Worm (Caenorhabditis elegans) whole organism, L4 larva: Measurements from ENCODE around the gene F20D6.15.

Experiments used
- D1046.2 ChIP-seq: fragments of 200-800 bp; sonication (Bioruptor generic); IDR thresholded peaks from 2 replicates; pipeline ENCODE4 v1.3.6; 2022; ENCODE audit warnings: missing genetic modification characterization, missing compliant biosample characterization
- F10B5.3 ChIP-seq: sonication (generic microtip); optimal IDR thresholded peaks from 2 replicates; lab custom pipeline; 2016; ENCODE audit warnings: mild to moderate bottlenecking, missing genetic modification characterization, missing compliant biosample characterization
- R02D3.7 ChIP-seq: fragments of 150-350 bp; sonication (generic microtip); optimal IDR thresholded peaks from 3 replicates; lab custom pipeline; 2014; ENCODE audit warnings: missing biosample characterization, missing genetic modification characterization
- T20F7.1 ChIP-seq: fragments of 200-800 bp; sonication (Bioruptor generic); optimal IDR thresholded peaks from 2 replicates; lab custom pipeline; 2018; ENCODE audit warnings: mild to moderate bottlenecking, missing genetic modification characterization, missing compliant biosample characterization
- Y75B8A.6 ChIP-seq: fragments of 200-800 bp; sonication (Bioruptor generic); IDR thresholded peaks from 2 replicates; pipeline ENCODE4 v1.3.6; 2022; ENCODE audit warnings: missing genetic modification reagents, missing genetic modification characterization, missing compliant biosample characterization
- ZK546.5 ChIP-seq, 2 experiments: sonication (generic microtip); optimal IDR thresholded peaks; 2 replicates each; lab custom pipeline; 2017; ENCODE audit warnings: missing biosample characterization in 2 of 2, missing genetic modification characterization in 2 of 2
- aha-1 ChIP-seq: fragments of 150-350 bp; peaks from one replicate; lab custom pipeline; 2014; ENCODE audit warnings: missing biosample characterization, missing genetic modification characterization
- ceh-44 ChIP-seq: fragments of 200-800 bp; sonication (Bioruptor generic); IDR thresholded peaks from 2 replicates; pipeline ENCODE4 v1.3.6; 2022; ENCODE audit warnings: missing genetic modification reagents, missing genetic modification characterization, missing compliant biosample characterization
- daf-16 ChIP-seq, 3 experiments: sonication (generic microtip); optimal IDR thresholded peaks; 2 replicates each; lab custom pipeline; 2016 to 2017; ENCODE audit warnings: missing genetic modification characterization in 3 of 3, missing genetic modification reagents in 3 of 3, mild to moderate bottlenecking in 2 of 3, missing compliant biosample characterization in 2 of 3, missing biosample characterization in 1 of 3, moderate library complexity in 1 of 3
- daf-19 ChIP-seq: fragments of 200-800 bp; sonication (Bioruptor generic); conservative IDR thresholded peaks from 2 replicates; pipeline ENCODE4 v1.3.6; 2022; ENCODE audit warnings: missing genetic modification characterization, missing compliant biosample characterization
- daf-8 ChIP-seq: fragments of 200-800 bp; sonication (Bioruptor generic); IDR thresholded peaks from 2 replicates; pipeline ENCODE4 v1.3.6; 2022; ENCODE audit warnings: missing genetic modification characterization, missing compliant biosample characterization
- dmd-8 ChIP-seq: fragments of 200-800 bp; sonication (Bioruptor generic); IDR thresholded peaks from 2 replicates; pipeline ENCODE4 v1.3.6; 2022; ENCODE audit warnings: missing genetic modification characterization, missing compliant biosample characterization
- duxl-1 ChIP-seq: sonication (generic microtip); optimal IDR thresholded peaks from 2 replicates; lab custom pipeline; 2016; ENCODE audit warnings: mild to moderate bottlenecking, missing genetic modification characterization, moderate library complexity, missing compliant biosample characterization; ENCODE audit not compliant: poor library complexity
- egl-27 ChIP-seq: sonication (generic microtip); optimal IDR thresholded peaks from 3 replicates; lab custom pipeline; 2017; ENCODE audit warnings: missing biosample characterization, missing genetic modification reagents, missing genetic modification characterization
- fos-1 ChIP-seq: fragments of 150-350 bp; optimal IDR thresholded peaks from 2 replicates; lab custom pipeline; 2014; ENCODE audit warnings: missing biosample characterization, missing genetic modification characterization
- hif-1 ChIP-seq, 2 experiments: sonication (generic microtip); optimal IDR thresholded peaks; 2 replicates each; lab custom pipeline; 2016 to 2017; ENCODE audit warnings: missing compliant biosample characterization in 2 of 2, missing genetic modification characterization in 2 of 2, missing genetic modification reagents in 2 of 2, missing genotype in 2 of 2, mild to moderate bottlenecking in 1 of 2
- hlh-11 ChIP-seq: fragments of 200-800 bp; sonication (Bioruptor generic); optimal IDR thresholded peaks from 2 replicates; lab custom pipeline; 2018; ENCODE audit warnings: mild to moderate bottlenecking, missing genetic modification characterization, missing compliant biosample characterization
- hlh-30 ChIP-seq: sonication (generic microtip); optimal IDR thresholded peaks from 2 replicates; lab custom pipeline; 2017; ENCODE audit warnings: antibody characterized with exemption, mild to moderate bottlenecking, missing genetic modification characterization, missing compliant biosample characterization; ENCODE audit not compliant: insufficient read depth
- hmg-1.1 ChIP-seq: fragments of 200-800 bp; sonication (Bioruptor generic); IDR thresholded peaks from 2 replicates; pipeline ENCODE4 v1.3.6; 2022; ENCODE audit warnings: missing genetic modification reagents, missing genetic modification characterization, missing compliant biosample characterization
- jun-1 ChIP-seq: fragments of 150-350 bp; optimal IDR thresholded peaks from 2 replicates; lab custom pipeline; 2014; ENCODE audit warnings: missing biosample characterization, missing genetic modification reagents, missing genetic modification characterization
- lin-13 ChIP-seq: fragments of 150-350 bp; optimal IDR thresholded peaks from 2 replicates; lab custom pipeline; 2014; ENCODE audit warnings: missing biosample characterization, missing genetic modification reagents, missing genetic modification characterization
- lin-15B ChIP-seq: fragments of 150-350 bp; sonication (generic microtip); optimal IDR thresholded peaks from 3 replicates; lab custom pipeline; 2014; ENCODE audit warnings: missing biosample characterization, missing genetic modification characterization
- lin-29 ChIP-seq: fragments of 200-800 bp; sonication (Bioruptor generic); IDR thresholded peaks from 2 replicates; pipeline ENCODE4 v1.3.6; 2022; ENCODE audit warnings: missing genetic modification reagents, missing genetic modification characterization, missing compliant biosample characterization
- lin-38 ChIP-seq: fragments of 200-800 bp; sonication (Bioruptor generic); IDR thresholded peaks from 2 replicates; pipeline ENCODE4 v1.3.6; 2022; ENCODE audit warnings: missing genetic modification reagents, missing genetic modification characterization, missing compliant biosample characterization
- lin-39 ChIP-seq: fragments of 150-350 bp; optimal IDR thresholded peaks from 2 replicates; lab custom pipeline; 2014; ENCODE audit warnings: missing biosample characterization, missing genetic modification reagents, missing genetic modification characterization
- madf-9 ChIP-seq: fragments of 200-800 bp; sonication (Bioruptor generic); conservative IDR thresholded peaks from 2 replicates; pipeline ENCODE4 v1.3.6; 2022; ENCODE audit warnings: missing genetic modification reagents, missing genetic modification characterization, missing compliant biosample characterization
- mdl-1 ChIP-seq, 2 experiments: fragments of 150-350 bp in 1 of 2; sonication (generic microtip) in 1 of 2; optimal IDR thresholded peaks; 2 replicates each; lab custom pipeline; 2014 to 2017; ENCODE audit warnings: missing biosample characterization in 2 of 2, missing genetic modification characterization in 2 of 2
- nhr-10 ChIP-seq: fragments of 150-350 bp; optimal IDR thresholded peaks from 2 replicates; lab custom pipeline; 2014; ENCODE audit warnings: missing biosample characterization, missing genetic modification characterization
- nhr-28 ChIP-seq: fragments of 150-350 bp; optimal IDR thresholded peaks from 2 replicates; lab custom pipeline; 2014; ENCODE audit warnings: missing biosample characterization, missing genetic modification characterization
- nhr-41 ChIP-seq: fragments of 200-800 bp; sonication (Bioruptor generic); IDR thresholded peaks from 2 replicates; pipeline ENCODE4 v1.3.6; 2022; ENCODE audit warnings: missing genetic modification reagents, missing genetic modification characterization, missing compliant biosample characterization
- rbr-2 ChIP-seq: sonication (generic microtip); optimal IDR thresholded peaks from 2 replicates; lab custom pipeline; 2016; ENCODE audit warnings: missing genotype, missing genetic modification characterization, missing compliant biosample characterization
- saeg-2 ChIP-seq: fragments of 200-800 bp; sonication (Bioruptor generic); IDR thresholded peaks from 2 replicates; pipeline ENCODE4 v1.3.6; 2022; ENCODE audit warnings: missing genetic modification reagents, missing genetic modification characterization, missing compliant biosample characterization
- snpc-1.2 ChIP-seq: fragments of 200-800 bp; sonication (Bioruptor generic); IDR thresholded peaks from 2 replicates; pipeline ENCODE4 v1.3.6; 2022; ENCODE audit warnings: missing genetic modification reagents, missing genetic modification characterization, missing compliant biosample characterization
- spr-3 ChIP-seq: fragments of 200-800 bp; sonication (Bioruptor generic); optimal IDR thresholded peaks from 2 replicates; lab custom pipeline; 2018; ENCODE audit warnings: mild to moderate bottlenecking, missing genetic modification characterization, missing compliant biosample characterization
- tag-97 ChIP-seq: fragments of 200-800 bp; sonication (Bioruptor generic); IDR thresholded peaks from 2 replicates; pipeline ENCODE4 v1.3.6; 2022; ENCODE audit warnings: missing genetic modification characterization, missing compliant biosample characterization
- unc-39 ChIP-seq: sonication (generic microtip); optimal IDR thresholded peaks from 2 replicates; lab custom pipeline; 2017; ENCODE audit warnings: missing biosample characterization, missing genetic modification characterization
- unc-62 ChIP-seq, 3 experiments: fragments of 150-350 bp in 1 of 3; sonication (generic microtip); optimal IDR thresholded peaks in 2 of 3; peaks in 1 of 3; 1 replicate in 1 of 3; 2 replicates in 2 of 3; lab custom pipeline; 2014 to 2017; ENCODE audit warnings: missing biosample characterization in 3 of 3, missing genetic modification characterization in 3 of 3, missing genetic modification reagents in 3 of 3, missing genotype in 1 of 3
- vab-7 ChIP-seq: fragments of 200-800 bp; sonication (Bioruptor generic); IDR thresholded peaks from 2 replicates; pipeline ENCODE4 v1.3.6; 2022; ENCODE audit warnings: missing genetic modification reagents, missing genetic modification characterization, missing compliant biosample characterization
- zip-2 ChIP-seq: fragments of 150-350 bp; optimal IDR thresholded peaks from 2 replicates; lab custom pipeline; 2014; ENCODE audit warnings: missing biosample characterization, missing genetic modification characterization
- ztf-11 ChIP-seq: fragments of 150-350 bp; optimal IDR thresholded peaks from 2 replicates; lab custom pipeline; 2014; ENCODE audit warnings: missing biosample characterization, missing genetic modification characterization

Gene F20D6.15

ce11 chrV:8228712-8229119, 40.4 kb upstream of the F20D6.15 start (continued):
- no peak for TF ChIP-seq D1046.2
- no peak for TF ChIP-seq lin-39 (tag; lab: Kevin White, UChicago)
- no peak for TF ChIP-seq egl-27 (tag; lab: Kevin White, UChicago)
- TF ChIP-seq duxl-1 (tag; lab: Kevin White, UChicago): peak; percentile 92
- peak; percentile 78 for TF ChIP-seq lin-13 (GFP tag; lab: Kevin White, UChicago)
- TF ChIP-seq hmg-1.1: peak; percentile 88
- TF ChIP-seq daf-8 (GFP tag; lab: Robert Waterston, UW): no peak
- TF ChIP-seq nhr-41: 0 out of 2 replicates have a peak, but pooled peaks have one; percentile 8
- TF ChIP-seq hif-1 (tag; optimal IDR thresholded peaks at IDR 0.05; lab: Kevin White, UChicago): peak; percentile 12 to 30
- TF ChIP-seq aha-1 (tag; lab: Kevin White, UChicago): no peak
- 0 out of 2 replicates have a peak, but pooled peaks have one; percentile 47 for TF ChIP-seq saeg-2 (GFP tag; lab: Robert Waterston, UW)
- TF ChIP-seq fos-1: no peak
- peak; percentile 68 for TF ChIP-seq spr-3 (GFP tag; lab: Kevin White, UChicago)
- 0 out of 2 replicates have a peak, but pooled peaks have one; percentile 29 for TF ChIP-seq vab-7 (GFP tag; lab: Robert Waterston, UW)
- peak; percentile 83 for TF ChIP-seq hlh-11 (tag; lab: Kevin White, UChicago)
- peak; percentile 80 for TF ChIP-seq hlh-30 (tag; lab: Kevin White, UChicago)
- no peak for TF ChIP-seq Y75B8A.6
- TF ChIP-seq rbr-2: peak; percentile 83
- TF ChIP-seq unc-62 (GFP tag; optimal IDR thresholded peaks at IDR 0.05 in 1 of 2; lab: Kevin White, UChicago): peak in 1 of 2 experiments; percentile 90
- no peak for TF ChIP-seq unc-62 (tag; optimal IDR thresholded peaks at IDR 0.05; lab: Kevin White, UChicago)
- peak; percentile 16 for TF ChIP-seq nhr-10 (tag; lab: Kevin White, UChicago)
- TF ChIP-seq zip-2 (tag; lab: Kevin White, UChicago): no peak
- peak; percentile 71; the same call in 1 of the 2 replicates for TF ChIP-seq daf-19 (GFP tag; lab: Robert Waterston, UW)
- TF ChIP-seq unc-39: no peak
- peak; percentile 25; the same call in 1 of the 2 replicates for TF ChIP-seq lin-29 (GFP tag; lab: Robert Waterston, UW)
- no peak for TF ChIP-seq tag-97 (GFP tag; lab: Robert Waterston, UW)
- TF ChIP-seq ceh-44 (GFP tag; lab: Robert Waterston, UW): peak; percentile 93
- TF ChIP-seq R02D3.7 (tag; lab: Kevin White, UChicago): no peak
- no peak for TF ChIP-seq dmd-8 (GFP tag; lab: Robert Waterston, UW)
- TF ChIP-seq daf-16 (GFP tag; optimal IDR thresholded peaks at IDR 0.05; lab: Kevin White, UChicago): peak; percentile 65 to 88
- TF ChIP-seq daf-16 (tag; optimal IDR thresholded peaks at IDR 0.05; lab: Kevin White, UChicago): peak; percentile 86
- TF ChIP-seq T20F7.1 (GFP tag; lab: Kevin White, UChicago): peak; percentile 82

ce11 chrV:8226812-8227211, 38.5 kb upstream of the F20D6.15 start, which contains the start of gene K07C11.10:
K07C11.10 (minus strand) TSS chrV:8226912.
- TF ChIP-seq lin-38 (no peak), ztf-11 (tag; lab: Kevin White, UChicago) (no peak), nhr-28 (tag; lab: Kevin White, UChicago) (no peak), unc-62 (GFP tag; optimal IDR thresholded peaks at IDR 0.05 in 1 of 2; lab: Kevin White, UChicago) (peak in 1 of 2 experiments; percentile 47), unc-62 (tag; optimal IDR thresholded peaks at IDR 0.05; lab: Kevin White, UChicago) (no peak), F10B5.3 (tag; lab: Kevin White, UChicago) (no peak), jun-1 (tag; lab: Kevin White, UChicago) (no peak)

- TF ChIP-seq dmd-8 (GFP tag; lab: Robert Waterston, UW): no peak
- TF ChIP-seq hif-1 (tag; optimal IDR thresholded peaks at IDR 0.05; lab: Kevin White, UChicago): no peak
- TF ChIP-seq ZK546.5 (tag; optimal IDR thresholded peaks at IDR 0.05; lab: Kevin White, UChicago): no peak
- no peak for TF ChIP-seq aha-1 (tag; lab: Kevin White, UChicago)
- TF ChIP-seq snpc-1.2: no peak
- TF ChIP-seq daf-19 (GFP tag; lab: Robert Waterston, UW): no peak
- TF ChIP-seq madf-9: no peak
- no peak for TF ChIP-seq mdl-1 (tag; optimal IDR thresholded peaks at IDR 0.05; lab: Kevin White, UChicago)
- no peak for TF ChIP-seq lin-15B (tag; lab: Kevin White, UChicago)
- TF ChIP-seq, all 104 proteins: peak for 0
Measured at ce11 chrV:8224634-8225033, 36.4 kb upstream of the F20D6.15 start, which contains the start of gene pax-1. pax-1 (plus strand) TSS chrV:8224934.
